Fruit fly (Drosophila melanogaster): Measurements from ENCODE around the gene CG42853.
A peak's percentile ranks its signal among the peaks of the same experiment; 100 is the strongest.

CG42853 gene

dm6 chr3L:18132589-18132988, 10.8 kb upstream of the CG42853 start, which contains the start of gene Cyp312a1:
Cyp312a1 (minus strand) TSS chr3L:18132689.
- TF ChIP-seq CTCF (optimal IDR thresholded peaks at IDR 0.05) (no peak), CG8478 (optimal IDR thresholded peaks at IDR 0.05) (no peak)

- no peak for TF ChIP-seq CG8478 (optimal IDR thresholded peaks at IDR 0.05)
- TF ChIP-seq CTCF (optimal IDR thresholded peaks at IDR 0.05) = no peak
These were observed 2.3 kb upstream of the CG42853 start for dm6 chr3L:18124138-18124537.

- TF ChIP-seq CTCF (optimal IDR thresholded peaks at IDR 0.05) (peak; percentile 40 to 51), CG8478 (optimal IDR thresholded peaks at IDR 0.05) (no peak)
These were observed 7.5 kb downstream of the CG42853 start for dm6 chr3L:18114038-18114926.

dm6 chr3L:18112669-18113068, 9.1 kb downstream of the CG42853 start, which contains the start of the genes CG32195 and CG7341:
CG32195 (plus strand) TSS chr3L:18112959.
CG7341 (plus strand) TSS chr3L:18112959.
- TF ChIP-seq CG8478 (optimal IDR thresholded peaks at IDR 0.05) (no peak), CTCF (optimal IDR thresholded peaks at IDR 0.05) (no peak)

dm6 chr3L:18109459-18109863, 12.3 kb downstream of the CG42853 start, which contains the start of the genes Polr3D and mus304:
Polr3D (minus strand) TSS chr3L:18109574.
mus304 (plus strand) TSS chr3L:18109814.
- peak in 1 of 2 experiments; percentile 9 for TF ChIP-seq CTCF (optimal IDR thresholded peaks at IDR 0.05)
- TF ChIP-seq CG8478 (optimal IDR thresholded peaks at IDR 0.05) = no peak

dm6 chr3L:18106021-18106944, 15.5 kb downstream of the CG42853 start, which contains the start of the genes CG13698 and mRpS26:
CG13698 (minus strand) TSS chr3L:18106149.
mRpS26 (plus strand) TSS chr3L:18106579.
- TF ChIP-seq CTCF (optimal IDR thresholded peaks at IDR 0.05) (no peak), CG8478 (optimal IDR thresholded peaks at IDR 0.05) (no peak)

dm6 chr3L:18105343-18106020, 16.3 kb downstream of the CG42853 start:
- TF ChIP-seq CG8478 (optimal IDR thresholded peaks at IDR 0.05) (no peak), CTCF (optimal IDR thresholded peaks at IDR 0.05) (no peak)

- TF ChIP-seq CTCF (optimal IDR thresholded peaks at IDR 0.05) = no peak
These were observed 19.6 kb downstream of the CG42853 start for dm6 chr3L:18102161-18102565.

dm6 chr3L:18101421-18101996, 20.3 kb downstream of the CG42853 start:
- TF ChIP-seq CG8478 (optimal IDR thresholded peaks at IDR 0.05) (no peak), CTCF (optimal IDR thresholded peaks at IDR 0.05) (no peak)

dm6 chr3L:18099715-18100114, 22.1 kb downstream of the CG42853 start:
- no peak for TF ChIP-seq CG8478 (optimal IDR thresholded peaks at IDR 0.05)
- no peak for TF ChIP-seq CTCF (optimal IDR thresholded peaks at IDR 0.05)

dm6 chr3L:18096726-18097125, 25.1 kb downstream of the CG42853 start:
- TF ChIP-seq CTCF (optimal IDR thresholded peaks at IDR 0.05) = no peak
- TF ChIP-seq CG8478 (optimal IDR thresholded peaks at IDR 0.05) = no peak

dm6 chr3L:18093875-18094274, 27.9 kb downstream of the CG42853 start:
- no peak for TF ChIP-seq CTCF (optimal IDR thresholded peaks at IDR 0.05)
- no peak for TF ChIP-seq CG8478 (optimal IDR thresholded peaks at IDR 0.05)

dm6 chr3L:18088027-18088426, 33.8 kb downstream of the CG42853 start:
- peak; percentile 35 to 65 for TF ChIP-seq CTCF (optimal IDR thresholded peaks at IDR 0.05)
- TF ChIP-seq CG8478 (optimal IDR thresholded peaks at IDR 0.05) = no peak

Measured in S2 (cell line).